Worm (Caenorhabditis elegans) whole organism, late embryonic: ENCODE data around the gene C04E12.5.

Experiments used
- ahr-1 ChIP-seq: sonication (generic microtip); optimal IDR thresholded peaks from 2 replicates; lab custom pipeline; 2016; ENCODE audit warnings: missing genetic modification characterization, missing compliant biosample characterization
- dmd-4 ChIP-seq: sonication (generic microtip); optimal IDR thresholded peaks from 2 replicates; lab custom pipeline; 2016; ENCODE audit warnings: borderline replicate concordance, missing genetic modification characterization, missing compliant biosample characterization
- elt-2 ChIP-seq: sonication (generic microtip); optimal IDR thresholded peaks from 2 replicates; lab custom pipeline; 2016; ENCODE audit warnings: missing genetic modification reagents, missing genetic modification characterization, missing compliant biosample characterization
- fax-1 ChIP-seq: sonication (generic microtip); optimal IDR thresholded peaks from 2 replicates; lab custom pipeline; 2016; ENCODE audit warnings: missing genotype, missing genetic modification characterization, missing compliant biosample characterization
- gmeb-2 ChIP-seq: sonication (generic microtip); optimal IDR thresholded peaks from 2 replicates; lab custom pipeline; 2016; ENCODE audit warnings: missing genetic modification characterization, inconsistent platforms, missing compliant biosample characterization
- lin-11 ChIP-seq: fragments of 200-800 bp; sonication (Bioruptor generic); optimal IDR thresholded peaks from 2 replicates; lab custom pipeline; 2018; ENCODE audit warnings: mild to moderate bottlenecking, missing genetic modification characterization, missing compliant biosample characterization
- nhr-11 ChIP-seq: fragments of 150-350 bp; optimal IDR thresholded peaks from 2 replicates; lab custom pipeline; 2014; ENCODE audit warnings: missing biosample characterization, missing genetic modification characterization
- pha-4 ChIP-seq: fragments of 150-350 bp; optimal IDR thresholded peaks from 2 replicates; lab custom pipeline; 2018; ENCODE audit warnings: missing biosample characterization, missing genetic modification reagents, missing genetic modification characterization
- pqm-1 ChIP-seq: sonication (generic microtip); optimal IDR thresholded peaks from 2 replicates; lab custom pipeline; 2016; ENCODE audit warnings: missing genetic modification characterization, missing compliant biosample characterization
- ref-2 ChIP-seq: sonication (generic microtip); optimal IDR thresholded peaks from 2 replicates; lab custom pipeline; 2016; ENCODE audit warnings: missing genetic modification characterization, missing compliant biosample characterization
- sox-4 ChIP-seq: sonication (generic microtip); optimal IDR thresholded peaks from 2 replicates; lab custom pipeline; 2017; ENCODE audit warnings: mild to moderate bottlenecking, missing genetic modification characterization, inconsistent platforms, missing compliant biosample characterization
- ttx-3 ChIP-seq: sonication (generic microtip); optimal IDR thresholded peaks from 2 replicates; lab custom pipeline; 2016; ENCODE audit warnings: missing genetic modification reagents, missing genetic modification characterization, missing compliant biosample characterization
- ztf-16 ChIP-seq: sonication (generic microtip); optimal IDR thresholded peaks from 2 replicates; lab custom pipeline; 2017; ENCODE audit warnings: missing genetic modification characterization, missing compliant biosample characterization

DNA sequence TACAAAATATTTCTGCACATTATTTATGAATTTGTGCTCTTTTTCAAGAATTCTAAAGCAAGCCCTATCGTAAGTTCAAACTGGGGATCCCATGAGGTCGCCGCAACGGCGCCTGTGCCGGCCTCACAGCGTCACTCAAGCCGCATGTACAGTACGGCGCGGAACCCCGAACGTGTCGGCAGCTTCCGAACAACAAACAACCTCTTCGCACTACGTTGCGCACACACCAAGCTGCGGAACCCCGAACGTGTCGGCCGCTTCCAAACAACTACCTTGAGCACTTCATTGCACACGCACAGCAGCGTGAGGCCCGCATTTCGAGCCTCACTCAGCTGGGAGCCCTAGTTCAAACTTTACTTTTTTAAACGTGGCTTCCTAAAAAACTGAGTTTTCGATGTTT lies 35.7 kb downstream of the C04E12.5 start:
- TF ChIP-seq sox-4 (tag; lab: Kevin White, UChicago) (no peak), pha-4 (tag; lab: Kevin White, UChicago) (no peak), fax-1 (tag; lab: Kevin White, UChicago) (no peak), ttx-3 (tag; lab: Kevin White, UChicago) (no peak), ztf-16 (tag; lab: Kevin White, UChicago) (no peak), lin-11 (no peak), ref-2 (no peak), nhr-11 (tag; lab: Kevin White, UChicago) (no peak), dmd-4 (no peak), pqm-1 (tag; lab: Kevin White, UChicago) (no peak), elt-2 (tag; lab: Kevin White, UChicago) (no peak), gmeb-2 (tag; lab: Kevin White, UChicago) (no peak), ahr-1 (tag; lab: Kevin White, UChicago) (no peak)
